Worm (Caenorhabditis elegans): ENCODE data around the gene sra-4.

The sra-4 gene

ce11 chrII:9591071-9591470 lies 48.4 kb upstream of the sra-4 start, which contains the start of the genes E02H1.1 and tag-124 (continued):
- no peak for TF ChIP-seq efl-1 (GFP tag; optimal IDR thresholded peaks at IDR 0.05)
- TF ChIP-seq nhr-90 (tag; optimal IDR thresholded peaks at IDR 0.05), result no peak
- peak; percentile 33 for TF ChIP-seq akir-1 (GFP tag; optimal IDR thresholded peaks at IDR 0.05)
- no peak for TF ChIP-seq mxl-1 (tag; optimal IDR thresholded peaks at IDR 0.05)
- TF ChIP-seq ZK185.1 (tag; optimal IDR thresholded peaks at IDR 0.05; ENCODE audit: poor library complexity, severe bottlenecking), result peak; percentile 93
- no peak for TF ChIP-seq C06A6.2 (GFP tag; conservative IDR thresholded peaks at IDR 0.05)
- no peak for TF ChIP-seq F23B12.7 (tag; optimal IDR thresholded peaks at IDR 0.05; ENCODE audit: insufficient read depth)
- no peak for TF ChIP-seq nfya-1 (tag; optimal IDR thresholded peaks at IDR 0.05; ENCODE audit: borderline replicate concordance, insufficient read depth)
- no peak for TF ChIP-seq dpff-1 (tag; optimal IDR thresholded peaks at IDR 0.05)
- no peak for TF ChIP-seq ets-4 (GFP tag; optimal IDR thresholded peaks at IDR 0.05)
- no peak for TF ChIP-seq hsf-1 (GFP tag; IDR thresholded peaks at IDR 0.05)
- TF ChIP-seq attf-6 (GFP tag; IDR thresholded peaks at IDR 0.05), result 0 out of 2 replicates have a peak, but pooled peaks have one; percentile 31
- peak; percentile 32 for TF ChIP-seq madf-10 (tag; optimal IDR thresholded peaks at IDR 0.05)
- TF ChIP-seq hlh-26 (GFP tag; conservative IDR thresholded peaks at IDR 0.05), result no peak
- peak; percentile 21 for TF ChIP-seq tbp1 (GFP tag; optimal IDR thresholded peaks at IDR 0.05)
- TF ChIP-seq B0035.1 (tag; optimal IDR thresholded peaks at IDR 0.05), result no peak
- peak in 1 of 3 experiments; percentile 48 for TF ChIP-seq lin-35 (GFP tag; optimal IDR thresholded peaks at IDR 0.05)
- peak; percentile 69 for TF ChIP-seq ceh-27 (GFP tag; optimal IDR thresholded peaks at IDR 0.05)
- no peak for TF ChIP-seq snpc-1.3 (tag; optimal IDR thresholded peaks at IDR 0.05; ENCODE audit: insufficient read depth)
- peak; percentile 70; the same call in 1 of the 2 replicates for TF ChIP-seq madf-6 (GFP tag; IDR thresholded peaks at IDR 0.05)
- TF ChIP-seq aptf-3 (GFP tag; IDR thresholded peaks at IDR 0.05), result no peak
- TF ChIP-seq pha-4 (tag; optimal IDR thresholded peaks at IDR 0.05), result no peak
- TF ChIP-seq K12H6.12 (tag; optimal IDR thresholded peaks at IDR 0.05), result peak; percentile 48
- TF ChIP-seq B0261.1 (tag; optimal IDR thresholded peaks at IDR 0.05), result no peak
- no peak for TF ChIP-seq egl-44 (GFP tag; IDR thresholded peaks at IDR 0.05)
- TF ChIP-seq attf-5 (GFP tag; optimal IDR thresholded peaks at IDR 0.05), result no peak
- TF ChIP-seq hmg-1.2 (GFP tag; IDR thresholded peaks at IDR 0.05), result no peak
- TF ChIP-seq F22D6.2 (tag; optimal IDR thresholded peaks at IDR 0.05), result no peak
- TF ChIP-seq ama-1 (optimal IDR thresholded peaks at IDR 0.05), result no peak
- TF ChIP-seq ama-1 (GFP tag; optimal IDR thresholded peaks at IDR 0.05), result no peak
- TF ChIP-seq F33H1.4 (GFP tag; IDR thresholded peaks at IDR 0.05), result peak; percentile 57
- no peak for TF ChIP-seq Y95B8A.8 (GFP tag; IDR thresholded peaks at IDR 0.05)
- TF ChIP-seq cebp-2 (GFP tag; IDR thresholded peaks at IDR 0.05), result no peak
- no peak for TF ChIP-seq nhr-120 (GFP tag; IDR thresholded peaks at IDR 0.05)
- no peak for TF ChIP-seq tbx-9 (tag; optimal IDR thresholded peaks at IDR 0.05; ENCODE audit: borderline replicate concordance)
- no peak for TF ChIP-seq ztf-18 (tag; optimal IDR thresholded peaks at IDR 0.05)
- peak; percentile 70 for TF ChIP-seq lin-40 (tag; optimal IDR thresholded peaks at IDR 0.05)

ce11 chrII:9589667-9590066 lies 47.0 kb upstream of the sra-4 start, which contains the start of gene eral-1:
Gene eral-1, minus strand, starts transcription at chrII:9589767.
- TF ChIP-seq ZK185.1 (tag; optimal IDR thresholded peaks at IDR 0.05; ENCODE audit: poor library complexity, severe bottlenecking) (no peak), mes-4 (tag; optimal IDR thresholded peaks at IDR 0.05) (no peak), C17E4.6 (GFP tag; IDR thresholded peaks at IDR 0.05) (no peak), F37B4.10 (GFP tag; IDR thresholded peaks at IDR 0.05) (no peak), F22D6.2 (tag; optimal IDR thresholded peaks at IDR 0.05) (no peak), lsl-1 (GFP tag; optimal IDR thresholded peaks at IDR 0.05) (no peak), F49E8.2 (tag; optimal IDR thresholded peaks at IDR 0.05; ENCODE audit: insufficient read depth) (no peak), dpff-1 (tag; optimal IDR thresholded peaks at IDR 0.05) (no peak), repo-1 (tag; optimal IDR thresholded peaks at IDR 0.05) (no peak), F57C9.4 (tag; optimal IDR thresholded peaks at IDR 0.05) (no peak), ekl-4 (GFP tag; IDR thresholded peaks at IDR 0.05) (no peak), let-526 (GFP tag; IDR thresholded peaks at IDR 0.05) (no peak), ceh-100 (GFP tag; IDR thresholded peaks at IDR 0.05) (no peak), B0261.1 (tag; optimal IDR thresholded peaks at IDR 0.05) (no peak), ceh-40 (GFP tag; IDR thresholded peaks at IDR 0.05) (no peak), mcd-1 (GFP tag; IDR thresholded peaks at IDR 0.05) (no peak), fkh-3 (tag; optimal IDR thresholded peaks at IDR 0.05) (no peak)
